Worm (Caenorhabditis elegans) whole organism, L1 larva: Measurements from ENCODE around the gene clc-7.

Experiments
- nhr-76 ChIP-seq: sonication (generic microtip); optimal IDR thresholded peaks from 2 replicates; lab custom pipeline; 2017; ENCODE audit warnings: missing biosample characterization, missing genetic modification characterization
- zag-1 ChIP-seq: fragments of 150-350 bp; optimal IDR thresholded peaks from 2 replicates; lab custom pipeline; 2014; ENCODE audit warnings: missing biosample characterization, missing genetic modification characterization

DNA sequence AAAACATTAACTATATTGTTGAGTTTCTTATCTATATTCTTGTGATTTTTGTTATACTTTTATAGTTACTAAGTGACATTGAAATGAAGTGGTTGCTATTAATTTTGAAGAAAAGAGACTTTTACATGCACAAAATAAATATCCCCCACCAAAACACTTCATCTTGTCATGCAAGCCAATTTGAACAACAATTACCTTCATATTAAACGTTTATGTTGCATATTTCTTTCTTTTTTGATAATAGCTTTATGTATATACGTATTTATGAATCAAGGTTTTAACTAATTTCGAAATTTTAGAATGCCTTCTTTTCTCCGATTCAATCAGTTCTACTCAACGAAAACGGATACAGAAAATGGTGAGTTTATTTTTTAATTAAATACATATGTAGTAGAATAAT lies at the start of gene clc-7:
- TF ChIP-seq zag-1 (tag; lab: Kevin White, UChicago) (no peak), nhr-76 (no peak)
